Fruit fly (Drosophila melanogaster) whole organism, embryonic: ENCODE measurements around the gene CG11263.
A peak's percentile ranks its signal among the peaks of the same experiment; 100 is the strongest.

Source experiments
- Bteb2 ChIP-seq: fragments of 200-800 bp; sonication (Bioruptor generic); optimal IDR thresholded peaks from 2 replicates; lab custom pipeline; 2016; ENCODE audit warnings: missing biosample characterization, missing genetic modification characterization
- C15 ChIP-seq: fragments of 200-800 bp; sonication (Bioruptor generic); IDR thresholded peaks from 3 replicates; pipeline ENCODE4 v1.3.6; 2022; ENCODE audit warnings: missing biosample characterization, missing genetic modification characterization
- CG11093 ChIP-seq: fragments of 200-800 bp; sonication (Bioruptor generic); IDR thresholded peaks from 3 replicates; pipeline ENCODE4 v1.3.6; 2022; ENCODE audit warnings: missing biosample characterization, missing genetic modification characterization
- CG12299 ChIP-seq: fragments of 200-800 bp; sonication (Bioruptor generic); optimal IDR thresholded peaks from 2 replicates; lab custom pipeline; 2018; ENCODE audit warnings: missing biosample characterization, mild to moderate bottlenecking, missing genetic modification characterization
- CG14860 ChIP-seq: fragments of 200-800 bp; sonication (Bioruptor generic); IDR thresholded peaks from 3 replicates; pipeline ENCODE4 v1.3.6; 2022; ENCODE audit warnings: missing biosample characterization, missing genetic modification characterization; ENCODE audit not compliant: partially characterized antibody
- CG17328 ChIP-seq: fragments of 200-800 bp; sonication (Bioruptor generic); IDR thresholded peaks from 2 replicates; pipeline ENCODE4 v1.3.6; 2022; ENCODE audit warnings: missing biosample characterization, missing genetic modification characterization
- CG17359 ChIP-seq: fragments of 200-800 bp; sonication (Bioruptor generic); optimal IDR thresholded peaks from 3 replicates; lab custom pipeline; 2018; ENCODE audit warnings: missing biosample characterization, mild to moderate bottlenecking, missing genetic modification characterization, moderate library complexity
- CG18476 ChIP-seq: fragments of 200-800 bp; sonication (Bioruptor generic); optimal IDR thresholded peaks from 2 replicates; lab custom pipeline; 2016; ENCODE audit warnings: missing biosample characterization, mild to moderate bottlenecking, missing genetic modification characterization
- CG2116 ChIP-seq: fragments of 200-800 bp; sonication (Bioruptor generic); optimal IDR thresholded peaks from 3 replicates; lab custom pipeline; 2018; ENCODE audit warnings: missing biosample characterization, mild to moderate bottlenecking, missing genetic modification characterization
- CG4617 ChIP-seq: fragments of 200-800 bp; sonication (Bioruptor generic); optimal IDR thresholded peaks from 3 replicates; lab custom pipeline; 2016; ENCODE audit warnings: missing biosample characterization, missing genetic modification characterization, borderline replicate concordance
- CG6254 ChIP-seq: fragments of 200-800 bp; sonication (Bioruptor generic); optimal IDR thresholded peaks from 3 replicates; lab custom pipeline; 2017; ENCODE audit warnings: mild to moderate bottlenecking, missing biosample characterization, missing genetic modification reagents, missing genetic modification characterization
- CG7271 ChIP-seq: fragments of 200-800 bp; sonication (Bioruptor generic); optimal IDR thresholded peaks from 2 replicates; lab custom pipeline; 2018; ENCODE audit warnings: missing biosample characterization, mild to moderate bottlenecking, missing genetic modification characterization, moderate library complexity
- CG7786 ChIP-seq: fragments of 200-800 bp; sonication (Bioruptor generic); optimal IDR thresholded peaks from 2 replicates; lab custom pipeline; 2016; ENCODE audit warnings: missing biosample characterization, missing genetic modification characterization
- CG7928 ChIP-seq: fragments of 200-800 bp; sonication (Bioruptor generic); optimal IDR thresholded peaks from 2 replicates; lab custom pipeline; 2017; ENCODE audit warnings: missing biosample characterization, mild to moderate bottlenecking, missing genetic modification characterization
- CG8359 ChIP-seq: fragments of 200-800 bp; sonication (Bioruptor generic); optimal IDR thresholded peaks from 2 replicates; lab custom pipeline; 2017; ENCODE audit warnings: missing biosample characterization, mild to moderate bottlenecking, missing genetic modification characterization, borderline replicate concordance
- CG9797 ChIP-seq: fragments of 200-800 bp; sonication (Bioruptor generic); optimal IDR thresholded peaks from 3 replicates; lab custom pipeline; 2018; ENCODE audit warnings: missing biosample characterization, mild to moderate bottlenecking, missing genetic modification characterization
- D19A ChIP-seq: fragments of 200-800 bp; optimal IDR thresholded peaks from 3 replicates; lab custom pipeline; 2019; ENCODE audit warnings: missing biosample characterization, mild to moderate bottlenecking, missing genetic modification characterization, moderate library complexity
- Doc2 ChIP-seq: fragments of 200-800 bp; sonication (Bioruptor generic); IDR thresholded peaks from 2 replicates; pipeline ENCODE4 v1.3.6; 2022; ENCODE audit warnings: missing biosample characterization, missing genetic modification characterization
- E2f1 ChIP-seq: fragments of 200-800 bp; sonication (Bioruptor generic); IDR thresholded peaks from 2 replicates; pipeline ENCODE4 v1.3.6; 2022; ENCODE audit warnings: missing biosample characterization, missing genetic modification characterization
- HLH3B ChIP-seq: fragments of 200-800 bp; sonication (Bioruptor generic); IDR thresholded peaks from 2 replicates; pipeline ENCODE4 v1.3.6; 2022; ENCODE audit warnings: missing biosample characterization, missing genetic modification characterization
- Hr78 ChIP-seq, 2 experiments: fragments of 200-800 bp in 1 of 2; fragments of >200 bp in 1 of 2; sonication (Bioruptor generic) in 1 of 2; optimal IDR thresholded peaks; 2 replicates each; lab custom pipeline; 2017 to 2019; ENCODE audit warnings: missing biosample characterization in 2 of 2, missing genetic modification characterization in 2 of 2, mild to moderate bottlenecking in 1 of 2, moderate library complexity in 1 of 2
- Hsf ChIP-seq: fragments of 200-800 bp; sonication (Bioruptor generic); optimal IDR thresholded peaks from 3 replicates; lab custom pipeline; 2016; ENCODE audit warnings: missing biosample characterization, missing genetic modification characterization
- Lim3 ChIP-seq: fragments of 200-800 bp; sonication (Bioruptor generic); IDR thresholded peaks from 2 replicates; pipeline ENCODE4 v1.3.6; 2022; ENCODE audit warnings: missing biosample characterization, missing genetic modification characterization
- Mad ChIP-seq: fragments of 200-800 bp; sonication (Bioruptor generic); optimal IDR thresholded peaks from 2 replicates; lab custom pipeline; 2016; ENCODE audit warnings: missing biosample characterization, missing genetic modification characterization
- NK7.1 ChIP-seq: fragments of 200-800 bp; sonication (Bioruptor generic); optimal IDR thresholded peaks from 3 replicates; lab custom pipeline; 2016; ENCODE audit warnings: missing biosample characterization, missing genetic modification characterization
- Sox102F ChIP-seq: fragments of 200-800 bp; sonication (Bioruptor generic); optimal IDR thresholded peaks from 2 replicates; lab custom pipeline; 2018; ENCODE audit warnings: missing biosample characterization, mild to moderate bottlenecking, missing genetic modification characterization, moderate library complexity
- Stat92E ChIP-seq, 3 experiments: fragments of >200 bp in 2 of 3; fragments of 200-800 bp in 1 of 3; sonication (Bioruptor generic) in 1 of 3; optimal IDR thresholded peaks; 2 replicates each; lab custom pipeline; 2017 to 2019; ENCODE audit warnings: missing biosample characterization in 3 of 3, missing genetic modification characterization in 3 of 3, mild to moderate bottlenecking in 1 of 3, moderate library complexity in 1 of 3
- amos ChIP-seq: fragments of 200-800 bp; sonication (Bioruptor generic); IDR thresholded peaks from 2 replicates; pipeline ENCODE4 v1.3.6; 2022; ENCODE audit warnings: missing biosample characterization, missing genetic modification characterization; ENCODE audit not compliant: partially characterized antibody
- bcd ChIP-seq: fragments of 200-800 bp; sonication (Bioruptor generic); optimal IDR thresholded peaks from 2 replicates; lab custom pipeline; 2017; ENCODE audit warnings: missing biosample characterization, mild to moderate bottlenecking, missing genetic modification characterization
- crol ChIP-seq: fragments of 200-800 bp; sonication (Bioruptor generic); IDR thresholded peaks from 2 replicates; pipeline ENCODE4 v1.3.6; 2022; ENCODE audit warnings: missing biosample characterization, missing genetic modification characterization
- dati ChIP-seq: fragments of 200-800 bp; sonication (Bioruptor generic); IDR thresholded peaks from 2 replicates; pipeline ENCODE4 v1.3.6; 2022; ENCODE audit warnings: missing biosample characterization, missing genetic modification characterization
- disco-r ChIP-seq: fragments of 200-800 bp; sonication (Bioruptor generic); optimal IDR thresholded peaks from 2 replicates; lab custom pipeline; 2016; ENCODE audit warnings: missing biosample characterization, missing genetic modification characterization
- gem ChIP-seq: fragments of 200-800 bp; sonication (Bioruptor generic); optimal IDR thresholded peaks from 2 replicates; lab custom pipeline; 2019; ENCODE audit warnings: missing biosample characterization, mild to moderate bottlenecking, missing genetic modification characterization, moderate library complexity
- h ChIP-seq: fragments of >200 bp; optimal IDR thresholded peaks from 2 replicates; lab custom pipeline; 2017
- jumu ChIP-seq: fragments of 200-800 bp; sonication (Bioruptor generic); optimal IDR thresholded peaks from 3 replicates; lab custom pipeline; 2016; ENCODE audit warnings: missing biosample characterization, missing genetic modification characterization
- mam ChIP-seq: fragments of 200-800 bp; sonication (Bioruptor generic); optimal IDR thresholded peaks from 3 replicates; lab custom pipeline; 2016; ENCODE audit warnings: missing biosample characterization, missing genetic modification characterization
- mirr ChIP-seq: fragments of 200-800 bp; sonication (Bioruptor generic); optimal IDR thresholded peaks from 3 replicates; lab custom pipeline; 2018; ENCODE audit warnings: missing biosample characterization, mild to moderate bottlenecking, missing genetic modification characterization
- nom ChIP-seq: fragments of 200-800 bp; sonication (Bioruptor generic); optimal IDR thresholded peaks from 2 replicates; lab custom pipeline; 2017; ENCODE audit warnings: missing biosample characterization, missing genetic modification characterization, mild to moderate bottlenecking, moderate library complexity, missing genetic modification reagents
- org-1 ChIP-seq: fragments of 200-800 bp; sonication (Bioruptor generic); optimal IDR thresholded peaks from 2 replicates; lab custom pipeline; 2017; ENCODE audit warnings: missing biosample characterization, missing genetic modification characterization
- pb ChIP-seq: fragments of 200-800 bp; sonication (Bioruptor generic); optimal IDR thresholded peaks from 3 replicates; lab custom pipeline; 2016; ENCODE audit warnings: missing biosample characterization, missing genetic modification characterization
- pnt ChIP-seq: fragments of 200-800 bp; sonication (Bioruptor generic); optimal IDR thresholded peaks from 3 replicates; lab custom pipeline; 2016; ENCODE audit warnings: missing biosample characterization, missing genetic modification characterization
- psq ChIP-seq: fragments of 200-800 bp; sonication (Bioruptor generic); optimal IDR thresholded peaks from 2 replicates; lab custom pipeline; 2017; ENCODE audit warnings: missing biosample characterization, missing genetic modification characterization
- ranshi ChIP-seq: fragments of 200-800 bp; sonication (Bioruptor generic); IDR thresholded peaks from 2 replicates; pipeline ENCODE4 v1.3.6; 2022; ENCODE audit warnings: missing biosample characterization, missing genetic modification characterization
- schlank ChIP-seq: fragments of 200-800 bp; sonication (Bioruptor generic); optimal IDR thresholded peaks from 2 replicates; lab custom pipeline; 2018; ENCODE audit warnings: missing biosample characterization, mild to moderate bottlenecking, missing genetic modification characterization
- sd ChIP-seq: fragments of 200-800 bp; sonication (Bioruptor generic); optimal IDR thresholded peaks from 3 replicates; lab custom pipeline; 2018; ENCODE audit warnings: missing biosample characterization, mild to moderate bottlenecking, missing genetic modification characterization, moderate library complexity
- shn ChIP-seq: fragments of 200-800 bp; sonication (Bioruptor generic); optimal IDR thresholded peaks from 3 replicates; lab custom pipeline; 2016; ENCODE audit warnings: missing biosample characterization, missing genetic modification characterization
- sug ChIP-seq: fragments of 200-800 bp; optimal IDR thresholded peaks from 2 replicates; lab custom pipeline; 2019; ENCODE audit warnings: missing biosample characterization, mild to moderate bottlenecking, missing genetic modification characterization, moderate library complexity
- tgo ChIP-seq: fragments of 200-800 bp; sonication (Bioruptor generic); IDR thresholded peaks from 3 replicates; pipeline ENCODE4 v1.3.6; 2022; ENCODE audit warnings: missing biosample characterization, missing genetic modification characterization
- tio ChIP-seq: fragments of 200-800 bp; sonication (Bioruptor generic); optimal IDR thresholded peaks from 2 replicates; lab custom pipeline; 2017; ENCODE audit warnings: missing biosample characterization, missing genetic modification characterization, inconsistent platforms
- tx ChIP-seq: fragments of 200-800 bp; sonication (Bioruptor generic); optimal IDR thresholded peaks from 2 replicates; lab custom pipeline; 2016; ENCODE audit warnings: missing biosample characterization, missing genetic modification characterization

Gene CG11263

dm6 chr3L:13015823-13016465, 9.3 kb downstream of the CG11263 start, which contains the start of gene CG11267 (continued):
- peak; percentile 66 for TF ChIP-seq dati (GFP tag; lab: Robert Waterston, UW)
- TF ChIP-seq D19A (tag; lab: Kevin White, UChicago) = peak; percentile 78
- TF ChIP-seq tio = peak; percentile 65
- TF ChIP-seq NK7.1 (GFP tag; lab: Kevin White, UChicago) = peak; percentile 71
- peak; percentile 65; the same call in 1 of the 3 replicates for TF ChIP-seq CG11093 (GFP tag; lab: Robert Waterston, UW)
- TF ChIP-seq Hr78 (GFP tag; optimal IDR thresholded peaks at IDR 0.05; lab: Kevin White, UChicago) = peak in 1 of 2 experiments; percentile 2
- TF ChIP-seq h (lab: Kevin White, UChicago) = no peak
- peak; percentile 53 for TF ChIP-seq org-1 (GFP tag; lab: Kevin White, UChicago)
- TF ChIP-seq CG4617 (GFP tag; lab: Kevin White, UChicago) = peak; percentile 31
- peak; percentile 86 for TF ChIP-seq CG17328 (GFP tag; lab: Robert Waterston, UW)
- TF ChIP-seq Mad (GFP tag; lab: Kevin White, UChicago) = peak; percentile 67
- TF ChIP-seq psq (GFP tag; lab: Kevin White, UChicago) = peak; percentile 1
- peak; percentile 92 for TF ChIP-seq tgo (GFP tag; lab: Robert Waterston, UW)
- TF ChIP-seq Hsf (GFP tag; lab: Kevin White, UChicago) = peak; percentile 82
- TF ChIP-seq Bteb2 = peak; percentile 70
- peak; percentile 58 for TF ChIP-seq CG7928 (GFP tag; lab: Kevin White, UChicago)
- no peak for TF ChIP-seq Stat92E (GFP tag; optimal IDR thresholded peaks at IDR 0.05; lab: Kevin White, UChicago)
- TF ChIP-seq mam = peak; percentile 75
- TF ChIP-seq sug (tag; lab: Kevin White, UChicago) = peak; percentile 91
- peak; percentile 72 for TF ChIP-seq CG18476 (GFP tag; lab: Kevin White, UChicago)
- peak; percentile 82 for TF ChIP-seq Sox102F
- TF ChIP-seq pb (GFP tag; lab: Kevin White, UChicago) = peak; percentile 58
- no peak for TF ChIP-seq amos (GFP tag; lab: Robert Waterston, UW)
- TF ChIP-seq Doc2 (GFP tag; lab: Robert Waterston, UW) = no peak
- peak; percentile 36 for TF ChIP-seq CG9797 (GFP tag; lab: Kevin White, UChicago)
- peak; percentile 84 for TF ChIP-seq bcd (GFP tag; lab: Kevin White, UChicago)
- peak; percentile 70 for TF ChIP-seq C15 (GFP tag; lab: Robert Waterston, UW)
- TF ChIP-seq ranshi (GFP tag; lab: Robert Waterston, UW) = peak; percentile 91
- peak; percentile 49 for TF ChIP-seq CG2116
- TF ChIP-seq CG7786 (GFP tag; lab: Kevin White, UChicago) = peak; percentile 73
- TF ChIP-seq shn (GFP tag; lab: Kevin White, UChicago) = peak; percentile 51
- TF ChIP-seq E2f1 = peak; percentile 89
- TF ChIP-seq gem (tag; lab: Kevin White, UChicago) = peak; percentile 89
- no peak for TF ChIP-seq sd (tag; lab: Kevin White, UChicago)
- peak; percentile 90 for TF ChIP-seq mirr
- TF ChIP-seq pnt (GFP tag; lab: Kevin White, UChicago) = peak; percentile 80
- peak; percentile 71 for TF ChIP-seq CG6254
- 0 out of 2 replicates have a peak, but pooled peaks have one; percentile 14 for TF ChIP-seq crol (GFP tag; lab: Robert Waterston, UW)
- peak; percentile 62 for TF ChIP-seq tx (GFP tag; lab: Kevin White, UChicago)
- peak; percentile 56 for TF ChIP-seq CG8359 (GFP tag; lab: Kevin White, UChicago)
- TF ChIP-seq jumu = peak; percentile 79
- no peak for TF ChIP-seq CG14860 (GFP tag; lab: Robert Waterston, UW)
- TF ChIP-seq disco-r (GFP tag; lab: Kevin White, UChicago) = peak; percentile 27
- no peak for TF ChIP-seq CG12299
- TF ChIP-seq schlank (tag; lab: Kevin White, UChicago) = peak; percentile 78
- TF ChIP-seq CG17359 = peak; percentile 90
- peak; percentile 89 for TF ChIP-seq HLH3B (GFP tag; lab: Robert Waterston, UW)
- TF ChIP-seq Lim3 (GFP tag; lab: Robert Waterston, UW) = peak; percentile 85; the same call in 1 of the 2 replicates
- TF ChIP-seq CG7271 (tag; lab: Kevin White, UChicago) = no peak
- TF ChIP-seq nom (GFP tag; lab: Kevin White, UChicago) = peak; percentile 60
